Worm (Caenorhabditis elegans) whole organism, L4/young adult: ENCODE data around the gene best-16.

Source experiments
- W03F9.2 ChIP-seq: fragments of 150-350 bp; optimal IDR thresholded peaks from 2 replicates; lab custom pipeline; 2014; ENCODE audit warnings: missing biosample characterization, missing genetic modification characterization
- dao-5 ChIP-seq: sonication (generic microtip); optimal IDR thresholded peaks from 2 replicates; lab custom pipeline; 2016; ENCODE audit warnings: missing genotype, missing genetic modification characterization, moderate library complexity, missing compliant biosample characterization
- him-1 ChIP-seq: sonication (generic microtip); optimal IDR thresholded peaks from 2 replicates; lab custom pipeline; 2016; ENCODE audit warnings: missing genotype, missing genetic modification reagents, missing genetic modification characterization, missing compliant biosample characterization

DNA sequence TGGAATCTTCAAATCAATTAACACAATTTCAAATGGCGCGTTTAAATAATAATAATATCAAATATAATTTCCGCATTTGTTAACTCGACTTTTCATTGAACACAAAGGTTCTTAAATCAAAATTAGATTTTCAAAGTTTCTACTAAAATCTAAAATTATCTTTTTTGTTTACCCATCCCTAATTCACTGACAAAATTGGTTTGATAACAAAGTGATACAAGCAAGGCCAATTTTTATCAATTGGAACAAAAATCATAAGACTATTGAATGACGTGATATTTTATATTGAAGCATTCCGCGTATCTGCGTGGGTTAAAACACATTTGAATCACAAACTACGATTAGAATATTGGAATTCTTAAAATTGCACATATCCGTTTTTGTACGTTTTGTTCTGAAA is 5.2 kb downstream of the best-16 start:
- TF ChIP-seq him-1 (tag; lab: Kevin White, UChicago) (no peak), W03F9.2 (tag; lab: Kevin White, UChicago) (no peak), dao-5 (no peak)
